Worm (Caenorhabditis elegans) whole organism, L1 larva: ENCODE results near the gene C50H11.13.

Experiments used
- ceh-8 ChIP-seq: fragments of 200-800 bp; sonication (Bioruptor generic); optimal IDR thresholded peaks from 2 replicates; lab custom pipeline; 2018; ENCODE audit warnings: mild to moderate bottlenecking, missing genetic modification characterization, moderate library complexity, missing compliant biosample characterization
- isw-1 ChIP-seq: fragments of 200-800 bp; sonication (Bioruptor generic); IDR thresholded peaks from 2 replicates; pipeline ENCODE4 v1.3.6; 2022; ENCODE audit warnings: missing genetic modification characterization, missing compliant biosample characterization
- lin-39 ChIP-seq: fragments of 150-350 bp; optimal IDR thresholded peaks from 2 replicates; lab custom pipeline; 2014; ENCODE audit warnings: missing biosample characterization, missing genetic modification reagents, missing genetic modification characterization
- mdl-1 ChIP-seq, 2 experiments: fragments of 150-350 bp; optimal IDR thresholded peaks; 2 replicates each; lab custom pipeline; 2014 to 2017; ENCODE audit warnings: missing biosample characterization in 2 of 2, missing genetic modification characterization in 2 of 2, inconsistent platforms in 1 of 2
- nhr-19 ChIP-seq: fragments of 200-800 bp; sonication (Bioruptor generic); conservative IDR thresholded peaks from 2 replicates; pipeline ENCODE4 v1.3.6; 2022; ENCODE audit warnings: missing genetic modification characterization, missing compliant biosample characterization
- nhr-237 ChIP-seq: fragments of 150-350 bp; optimal IDR thresholded peaks from 2 replicates; lab custom pipeline; 2014; ENCODE audit warnings: missing biosample characterization, missing genetic modification characterization
- nhr-77 ChIP-seq: fragments of 150-350 bp; optimal IDR thresholded peaks from 2 replicates; lab custom pipeline; 2014; ENCODE audit warnings: missing biosample characterization, missing genetic modification characterization
- nhr-90 ChIP-seq: sonication (generic microtip); optimal IDR thresholded peaks from 2 replicates; lab custom pipeline; 2016; ENCODE audit warnings: mild to moderate bottlenecking, missing genetic modification characterization, missing compliant biosample characterization; ENCODE audit not compliant: poor library complexity
- pqm-1 ChIP-seq: sonication (generic microtip); optimal IDR thresholded peaks from 3 replicates; lab custom pipeline; 2017; ENCODE audit warnings: missing biosample characterization, missing genetic modification characterization
- skn-1 ChIP-seq: fragments of 150-350 bp; optimal IDR thresholded peaks from 2 replicates; lab custom pipeline; 2014; ENCODE audit warnings: missing biosample characterization, missing genetic modification characterization
- sptf-1 ChIP-seq: fragments of 150-350 bp; optimal IDR thresholded peaks from 2 replicates; lab custom pipeline; 2014; ENCODE audit warnings: missing biosample characterization, missing genetic modification characterization
- ztf-4 ChIP-seq: fragments of 150-350 bp; optimal IDR thresholded peaks from 2 replicates; lab custom pipeline; 2014; ENCODE audit warnings: missing biosample characterization, missing genetic modification characterization

DNA sequence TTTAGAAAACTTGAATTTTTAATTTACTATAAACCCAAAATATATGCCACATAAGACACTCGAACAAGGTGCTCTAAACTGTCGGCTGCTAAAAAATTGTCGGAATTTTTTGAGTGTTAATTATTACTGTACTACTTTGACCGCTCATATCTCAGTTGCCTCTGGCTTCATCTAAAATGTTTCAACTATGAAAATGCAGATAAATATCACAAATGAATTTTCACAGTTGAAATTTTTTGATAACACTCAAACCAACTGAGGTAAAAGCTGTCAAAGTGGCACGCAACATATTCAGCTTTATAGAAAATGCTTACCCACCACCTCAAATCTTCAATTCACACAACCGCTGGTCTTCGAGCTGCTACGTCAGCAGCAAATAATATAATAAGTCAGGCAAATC lies 17.3 kb upstream of the C50H11.13 start, which contains the start of gene acs-21:
- TF ChIP-seq nhr-19 (GFP tag; lab: Robert Waterston, UW) (no peak), nhr-77 (tag; lab: Kevin White, UChicago) (no peak), ceh-8 (no peak), sptf-1 (no peak), ztf-4 (tag; lab: Kevin White, UChicago) (no peak), mdl-1 (tag; optimal IDR thresholded peaks at IDR 0.05; lab: Kevin White, UChicago) (no peak), pqm-1 (tag; lab: Kevin White, UChicago) (no peak), nhr-90 (no peak), isw-1 (GFP tag; lab: Robert Waterston, UW) (no peak), lin-39 (tag; lab: Kevin White, UChicago) (no peak), nhr-237 (tag; lab: Kevin White, UChicago) (no peak), skn-1 (tag; lab: Kevin White, UChicago) (no peak)
